Fruit fly (Drosophila melanogaster) whole organism, embryonic: ENCODE results near the gene CG13455.

Experiments
- Awh ChIP-seq: fragments of 200-800 bp; sonication (Bioruptor generic); IDR thresholded peaks from 2 replicates; pipeline ENCODE4, ENCODE4 v1.3.6; 2022; ENCODE audit warnings: missing biosample characterization, missing genetic modification characterization
- B-H1 ChIP-seq: fragments of 200-800 bp; sonication (Bioruptor generic); IDR thresholded peaks from 3 replicates; pipeline ENCODE4 v1.3.6; 2022; ENCODE audit warnings: missing biosample characterization, missing genetic modification characterization
- Bgb ChIP-seq: fragments of 200-800 bp; sonication (Bioruptor generic); IDR thresholded peaks from 2 replicates; pipeline ENCODE4 v1.3.6; 2022; ENCODE audit warnings: missing biosample characterization, missing genetic modification characterization; ENCODE audit not compliant: partially characterized antibody
- CG1233 ChIP-seq: fragments of 200-800 bp; sonication (Bioruptor generic); optimal IDR thresholded peaks from 4 replicates; lab custom pipeline; 2018; ENCODE audit warnings: missing biosample characterization, mild to moderate bottlenecking, missing genetic modification characterization
- CG12391 ChIP-seq: fragments of 200-800 bp; sonication (Bioruptor generic); optimal IDR thresholded peaks from 3 replicates; lab custom pipeline; 2018; ENCODE audit warnings: missing biosample characterization, mild to moderate bottlenecking, missing genetic modification characterization, moderate library complexity
- CG14441 ChIP-seq: fragments of 200-800 bp; sonication (Bioruptor generic); IDR thresholded peaks from 2 replicates; pipeline ENCODE4 v1.3.6; 2022; ENCODE audit warnings: missing biosample characterization, missing genetic modification characterization
- CG15514 ChIP-seq: fragments of 200-800 bp; sonication (Bioruptor generic); optimal IDR thresholded peaks from 3 replicates; lab custom pipeline; 2017; ENCODE audit warnings: missing biosample characterization, missing genetic modification characterization, mild to moderate bottlenecking, moderate library complexity, missing genetic modification reagents
- CG15601 ChIP-seq: fragments of 200-800 bp; sonication (Bioruptor generic); optimal IDR thresholded peaks from 3 replicates; lab custom pipeline; 2019; ENCODE audit warnings: missing biosample characterization, mild to moderate bottlenecking, missing genetic modification characterization, moderate library complexity
- CG2199 ChIP-seq: fragments of 200-800 bp; sonication (Bioruptor generic); IDR thresholded peaks from 3 replicates; pipeline ENCODE4 v1.3.6; 2022; ENCODE audit warnings: missing biosample characterization, missing genetic modification characterization
- CG2712 ChIP-seq: fragments of 200-800 bp; optimal IDR thresholded peaks from 3 replicates; lab custom pipeline; 2019; ENCODE audit warnings: missing biosample characterization, mild to moderate bottlenecking, missing genetic modification characterization, moderate library complexity
- CG30431 ChIP-seq: fragments of 200-800 bp; sonication (Bioruptor generic); optimal IDR thresholded peaks from 2 replicates; lab custom pipeline; 2017; ENCODE audit warnings: missing biosample characterization, missing genetic modification characterization
- CG31388 ChIP-seq: fragments of 200-800 bp; sonication (Bioruptor generic); optimal IDR thresholded peaks from 2 replicates; lab custom pipeline; 2016; ENCODE audit warnings: missing biosample characterization, missing genetic modification characterization
- CG34376 ChIP-seq: fragments of 200-800 bp; sonication (Bioruptor generic); optimal IDR thresholded peaks from 2 replicates; lab custom pipeline; 2018; ENCODE audit warnings: missing biosample characterization, mild to moderate bottlenecking, missing genetic modification characterization
- CG5180 ChIP-seq: fragments of 200-800 bp; sonication (Bioruptor generic); optimal IDR thresholded peaks from 3 replicates; lab custom pipeline; 2017; ENCODE audit warnings: missing biosample characterization, missing genetic modification characterization, mild to moderate bottlenecking, moderate library complexity, missing genetic modification reagents
- CG6813 ChIP-seq: fragments of 200-800 bp; sonication (Bioruptor generic); optimal IDR thresholded peaks from 2 replicates; lab custom pipeline; 2017; ENCODE audit warnings: missing biosample characterization, missing genetic modification characterization, mild to moderate bottlenecking, moderate library complexity, missing genetic modification reagents
- CG7372 ChIP-seq: fragments of 200-800 bp; sonication (Bioruptor generic); IDR thresholded peaks from 2 replicates; pipeline ENCODE4 v1.3.6; 2022; ENCODE audit warnings: missing biosample characterization, missing genetic modification characterization
- CG8290 ChIP-seq, 3 experiments: fragments of 200-800 bp; sonication (Bioruptor generic); optimal IDR thresholded peaks; 2 replicates each; lab custom pipeline; 2016 to 2019; ENCODE audit warnings: missing biosample characterization in 3 of 3, missing genetic modification characterization in 3 of 3, mild to moderate bottlenecking in 2 of 3, moderate library complexity in 1 of 3
- CG8388 ChIP-seq: fragments of 200-800 bp; sonication (Bioruptor generic); optimal IDR thresholded peaks from 2 replicates; lab custom pipeline; 2019; ENCODE audit warnings: missing biosample characterization, mild to moderate bottlenecking, missing genetic modification characterization, moderate library complexity
- CG8944 ChIP-seq: fragments of 200-800 bp; sonication (Bioruptor generic); optimal IDR thresholded peaks from 3 replicates; lab custom pipeline; 2016; ENCODE audit warnings: missing biosample characterization, missing genetic modification characterization
- Ets65A ChIP-seq: fragments of 200-800 bp; sonication (Bioruptor generic); peaks from one replicate; lab custom pipeline; 2016; ENCODE audit warnings: missing biosample characterization, missing genetic modification characterization
- GATAe ChIP-seq: fragments of 200-800 bp; sonication (Bioruptor generic); conservative IDR thresholded peaks from 2 replicates; pipeline ENCODE4 v1.3.6; 2022; ENCODE audit warnings: missing biosample characterization, missing genetic modification characterization
- Hey ChIP-seq: fragments of 200-800 bp; sonication (Bioruptor generic); optimal IDR thresholded peaks from 3 replicates; lab custom pipeline; 2018; ENCODE audit warnings: missing biosample characterization, mild to moderate bottlenecking, missing genetic modification characterization
- Med ChIP-seq: fragments of 200-800 bp; sonication (Bioruptor generic); peaks from one replicate; lab custom pipeline; 2016; ENCODE audit warnings: missing biosample characterization, missing genetic modification characterization, mild to moderate bottlenecking, inconsistent platforms, moderate library complexity
- NFAT ChIP-seq: fragments of 200-800 bp; sonication (Bioruptor generic); IDR thresholded peaks from 2 replicates; pipeline ENCODE4 v1.3.6; 2022; ENCODE audit warnings: missing biosample characterization, missing genetic modification characterization
- Nf-YA ChIP-seq: fragments of 200-800 bp; sonication (Bioruptor generic); IDR thresholded peaks from 2 replicates; pipeline ENCODE4 v1.3.6; 2022; ENCODE audit warnings: missing biosample characterization, missing genetic modification characterization
- Sin3A ChIP-seq: fragments of >200 bp; optimal IDR thresholded peaks from 2 replicates; lab custom pipeline; 2018
- Spps ChIP-seq: fragments of 200-800 bp; sonication (Bioruptor generic); optimal IDR thresholded peaks from 2 replicates; lab custom pipeline; 2018; ENCODE audit warnings: missing biosample characterization, mild to moderate bottlenecking, missing genetic modification characterization
- cas ChIP-seq: fragments of 200-800 bp; sonication (Bioruptor generic); IDR thresholded peaks from 2 replicates; pipeline ENCODE4 v1.3.6; 2022; ENCODE audit warnings: missing biosample characterization, missing genetic modification characterization
- exex ChIP-seq: fragments of 200-800 bp; sonication (Bioruptor generic); optimal IDR thresholded peaks from 4 replicates; lab custom pipeline; 2018; ENCODE audit warnings: missing biosample characterization, mild to moderate bottlenecking, missing genetic modification characterization, moderate library complexity
- jigr1 ChIP-seq: fragments of 200-800 bp; sonication (Bioruptor generic); IDR thresholded peaks from 3 replicates; pipeline ENCODE4 v1.3.6; 2022; ENCODE audit warnings: missing biosample characterization, missing genetic modification characterization
- lab ChIP-seq: fragments of 200-800 bp; sonication (Bioruptor generic); optimal IDR thresholded peaks from 3 replicates; lab custom pipeline; 2017; ENCODE audit warnings: missing biosample characterization, missing genetic modification characterization, mild to moderate bottlenecking, moderate library complexity, missing genetic modification reagents
- lov ChIP-seq, 2 experiments: fragments of 200-800 bp in 1 of 2; fragments of >200 bp in 1 of 2; sonication (Bioruptor generic) in 1 of 2; IDR thresholded peaks in 1 of 2; optimal IDR thresholded peaks in 1 of 2; 2 replicates in 1 of 2; 3 replicates in 1 of 2; pipeline versions ENCODE4 v1.3.6 to Lab custom; 2017 to 2022; ENCODE audit warnings: missing biosample characterization in 1 of 2, missing genetic modification characterization in 1 of 2
- mirr ChIP-seq: fragments of 200-800 bp; sonication (Bioruptor generic); optimal IDR thresholded peaks from 3 replicates; lab custom pipeline; 2018; ENCODE audit warnings: missing biosample characterization, mild to moderate bottlenecking, missing genetic modification characterization
- row ChIP-seq: fragments of 200-800 bp; sonication (Bioruptor generic); IDR thresholded peaks from 3 replicates; pipeline ENCODE4 v1.3.6; 2022; ENCODE audit warnings: missing biosample characterization, missing genetic modification characterization
- stc ChIP-seq: fragments of 200-800 bp; sonication (Bioruptor generic); IDR thresholded peaks from 2 replicates; pipeline ENCODE4 v1.3.6; 2022; ENCODE audit warnings: missing biosample characterization, missing genetic modification characterization
- sug ChIP-seq: fragments of 200-800 bp; optimal IDR thresholded peaks from 2 replicates; lab custom pipeline; 2019; ENCODE audit warnings: missing biosample characterization, mild to moderate bottlenecking, missing genetic modification characterization, moderate library complexity
- tin ChIP-seq: fragments of 200-800 bp; sonication (Bioruptor generic); optimal IDR thresholded peaks from 3 replicates; lab custom pipeline; 2016; ENCODE audit warnings: missing biosample characterization, missing genetic modification characterization
- zfh1 ChIP-seq: fragments of 200-800 bp; sonication (Bioruptor generic); IDR thresholded peaks from 3 replicates; pipeline ENCODE4 v1.3.6; 2022; ENCODE audit warnings: missing biosample characterization, missing genetic modification characterization

The CG13455 gene

dm6 chr3L:15517508-15517907, 21.1 kb downstream of the CG13455 start (continued):
- TF ChIP-seq row (GFP tag; lab: Robert Waterston, UW): peak; percentile 39; the same call in 2 of the 3 replicates
- TF ChIP-seq CG1233 (GFP tag; lab: Kevin White, UChicago): no peak
- no peak for TF ChIP-seq CG7372 (GFP tag; lab: Robert Waterston, UW)
- no peak for TF ChIP-seq CG14441
- TF ChIP-seq Bgb (GFP tag; lab: Robert Waterston, UW): no peak
- peak; percentile 39 for TF ChIP-seq CG8388
- TF ChIP-seq CG5180 (GFP tag; lab: Kevin White, UChicago): no peak
- TF ChIP-seq Awh: no peak
- TF ChIP-seq CG15514 (GFP tag; lab: Kevin White, UChicago): no peak
- peak; percentile 84; the same call in 2 of the 3 replicates for TF ChIP-seq CG2199
- no peak for TF ChIP-seq Sin3A (lab: Kevin White, UChicago)
- TF ChIP-seq CG2712 (tag; lab: Kevin White, UChicago): no peak
- TF ChIP-seq exex (tag; lab: Kevin White, UChicago): peak; percentile 93
- no peak for TF ChIP-seq CG8290 (GFP tag; optimal IDR thresholded peaks at IDR 0.05; lab: Kevin White, UChicago)
- peak in 1 of 2 experiments; percentile 25 for TF ChIP-seq CG8290 (tag; optimal IDR thresholded peaks at IDR 0.05; lab: Kevin White, UChicago)
- no peak for TF ChIP-seq Ets65A (GFP tag; lab: Kevin White, UChicago)
- 0 out of 3 replicates have a peak, but pooled peaks have one; percentile 24 for TF ChIP-seq zfh1

- TF ChIP-seq CG8290 (GFP tag; optimal IDR thresholded peaks at IDR 0.05; lab: Kevin White, UChicago): no peak
- peak in 1 of 2 experiments; percentile 17 for TF ChIP-seq CG8290 (tag; optimal IDR thresholded peaks at IDR 0.05; lab: Kevin White, UChicago)
- no peak for TF ChIP-seq CG6813 (GFP tag; lab: Kevin White, UChicago)
- no peak for TF ChIP-seq CG30431 (GFP tag; lab: Kevin White, UChicago)
- peak; percentile 32 for TF ChIP-seq CG15601 (tag; lab: Kevin White, UChicago)
- no peak for TF ChIP-seq NFAT (GFP tag; lab: Robert Waterston, UW)
- no peak for TF ChIP-seq Hey
- TF ChIP-seq CG31388 (GFP tag; lab: Kevin White, UChicago): no peak
- 0 out of 2 replicates have a peak, but pooled peaks have one; percentile 19 for TF ChIP-seq stc (GFP tag; lab: Robert Waterston, UW)
- TF ChIP-seq lov (optimal IDR thresholded peaks at IDR 0.05; lab: Kevin White, UChicago): no peak
- no peak for TF ChIP-seq lov (GFP tag; IDR thresholded peaks at IDR 0.05; lab: Robert Waterston, UW)
- TF ChIP-seq Nf-YA (GFP tag; lab: Robert Waterston, UW): no peak
- no peak for TF ChIP-seq CG8944 (GFP tag; lab: Kevin White, UChicago)
- peak; percentile 3 for TF ChIP-seq sug
- TF ChIP-seq GATAe (GFP tag; lab: Robert Waterston, UW): peak; percentile 42
- TF ChIP-seq CG2199: 0 out of 3 replicates have a peak, but pooled peaks have one; percentile 56
- no peak for TF ChIP-seq cas (GFP tag; lab: Robert Waterston, UW)
- TF ChIP-seq mirr (GFP tag; lab: Kevin White, UChicago): peak; percentile 63
- no peak for TF ChIP-seq Spps (tag; lab: Kevin White, UChicago)
- TF ChIP-seq CG34376 (GFP tag; lab: Kevin White, UChicago): peak; percentile 12
- TF ChIP-seq lab (GFP tag; lab: Kevin White, UChicago): peak; percentile 4
- no peak for TF ChIP-seq CG12391 (tag; lab: Kevin White, UChicago)
- TF ChIP-seq exex (tag; lab: Kevin White, UChicago): peak; percentile 76
- no peak for TF ChIP-seq jigr1
- TF ChIP-seq tin (GFP tag; lab: Kevin White, UChicago): no peak
- TF ChIP-seq Med (GFP tag; lab: Kevin White, UChicago): peak; percentile 29
- no peak for TF ChIP-seq B-H1 (GFP tag; lab: Robert Waterston, UW)
Observed at dm6 chr3L:15518344-15518743, 22.0 kb downstream of the CG13455 start.
